Fruit fly (Drosophila melanogaster) whole organism, prepupa: Measurements from ENCODE around the gene CG10317.

Experiments
- CG10631 ChIP-seq: fragments of 200-800 bp; sonication (Bioruptor generic); optimal IDR thresholded peaks from 2 replicates; lab custom pipeline; 2016; ENCODE audit warnings: missing biosample characterization, missing genetic modification characterization
- CG10669 ChIP-seq: fragments of 200-800 bp; sonication (Bioruptor generic); optimal IDR thresholded peaks from 3 replicates; lab custom pipeline; 2018; ENCODE audit warnings: missing biosample characterization, mild to moderate bottlenecking, missing genetic modification characterization, moderate library complexity
- CG15336 ChIP-seq: fragments of 200-800 bp; sonication (Bioruptor generic); IDR thresholded peaks from 2 replicates; pipeline ENCODE4 v1.3.6; 2022; ENCODE audit warnings: missing biosample characterization, missing genetic modification characterization
- CG3919 ChIP-seq: fragments of 200-800 bp; sonication (Bioruptor generic); optimal IDR thresholded peaks from 3 replicates; lab custom pipeline; 2016; ENCODE audit warnings: missing biosample characterization, missing genetic modification characterization
- Eip93F ChIP-seq: fragments of 200-800 bp; sonication (Bioruptor generic); optimal IDR thresholded peaks from 2 replicates; lab custom pipeline; 2016; ENCODE audit warnings: missing biosample characterization, mild to moderate bottlenecking, missing genetic modification characterization
- Ets21C ChIP-seq: fragments of 200-800 bp; sonication (Bioruptor generic); optimal IDR thresholded peaks from 3 replicates; lab custom pipeline; 2016; ENCODE audit warnings: missing biosample characterization, missing genetic modification characterization
- lz ChIP-seq: fragments of 200-800 bp; sonication (Bioruptor generic); optimal IDR thresholded peaks from 3 replicates; lab custom pipeline; 2016; ENCODE audit warnings: missing biosample characterization, missing genetic modification characterization
- spab ChIP-seq: fragments of 200-800 bp; sonication (Bioruptor generic); optimal IDR thresholded peaks from 2 replicates; lab custom pipeline; 2017; ENCODE audit warnings: missing biosample characterization, mild to moderate bottlenecking, missing genetic modification characterization, missing genetic modification reagents

DNA sequence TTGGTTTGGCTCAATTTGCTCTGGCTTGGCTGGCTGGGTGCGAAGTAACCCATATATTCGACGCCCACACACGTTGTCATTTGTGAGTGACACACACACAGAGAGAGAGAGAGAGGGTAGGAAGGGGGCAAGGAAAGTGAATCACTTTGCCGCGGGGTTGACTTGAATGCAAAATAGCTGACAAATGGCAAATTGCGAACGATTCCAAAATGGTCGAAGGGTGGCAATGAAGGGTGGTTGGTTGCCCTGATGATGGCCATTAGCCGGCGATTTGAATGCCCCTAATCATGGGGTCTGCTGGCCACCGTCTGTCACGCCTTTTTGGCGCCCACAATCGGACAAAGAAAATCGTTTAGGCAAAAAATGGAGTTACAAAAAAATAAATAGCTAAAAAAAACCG, 40.4 kb upstream of the CG10317 start:
- TF ChIP-seq Ets21C (GFP tag; lab: Kevin White, UChicago) (no peak), CG10669 (GFP tag; lab: Kevin White, UChicago) (no peak), spab (no peak), CG15336 (GFP tag; lab: Robert Waterston, UW) (no peak), CG10631 (GFP tag; lab: Kevin White, UChicago) (no peak), Eip93F (GFP tag; lab: Kevin White, UChicago) (no peak), lz (GFP tag; lab: Kevin White, UChicago) (no peak), CG3919 (GFP tag; lab: Kevin White, UChicago) (no peak)
